Worm (Caenorhabditis elegans) whole organism, L4/young adult: ENCODE results near the gene ztf-30.

Experiments
- dao-5 ChIP-seq: sonication (generic microtip); optimal IDR thresholded peaks from 2 replicates; lab custom pipeline; 2016; ENCODE audit warnings: missing genotype, missing genetic modification characterization, moderate library complexity, missing compliant biosample characterization
- him-1 ChIP-seq: sonication (generic microtip); optimal IDR thresholded peaks from 2 replicates; lab custom pipeline; 2016; ENCODE audit warnings: missing genotype, missing genetic modification reagents, missing genetic modification characterization, missing compliant biosample characterization

DNA sequence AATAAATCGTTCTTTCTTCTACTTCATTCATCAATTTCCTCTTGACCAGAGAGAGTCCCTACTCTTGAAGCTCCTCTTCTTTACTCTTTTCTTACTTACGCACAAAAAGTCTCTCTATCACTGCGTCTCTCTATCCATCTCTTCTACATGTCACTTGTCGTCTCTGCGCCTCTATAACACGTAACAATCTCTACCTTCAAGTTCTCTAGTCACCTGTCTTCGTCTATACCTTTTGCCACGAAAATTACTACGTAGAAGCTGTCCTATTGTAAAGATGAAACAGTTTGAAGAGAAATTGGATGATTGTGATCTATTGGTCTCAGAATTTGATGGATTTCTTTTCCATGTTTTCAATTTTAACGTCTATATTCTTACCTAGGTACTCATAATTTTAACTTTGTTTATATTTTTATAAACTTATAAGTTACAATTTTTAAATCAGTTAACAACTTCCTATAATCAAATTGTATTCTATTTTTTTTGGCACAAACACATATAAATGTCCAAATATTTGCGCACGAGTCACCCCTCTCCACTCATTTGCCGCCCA is 40.8 kb downstream of the ztf-30 start, which contains the start of gene C02D5.2:
- TF ChIP-seq him-1 (no peak), dao-5 (tag; lab: Kevin White, UChicago) (no peak)
